Fruit fly (Drosophila melanogaster): ENCODE measurements around the gene CG34436.

DNA sequence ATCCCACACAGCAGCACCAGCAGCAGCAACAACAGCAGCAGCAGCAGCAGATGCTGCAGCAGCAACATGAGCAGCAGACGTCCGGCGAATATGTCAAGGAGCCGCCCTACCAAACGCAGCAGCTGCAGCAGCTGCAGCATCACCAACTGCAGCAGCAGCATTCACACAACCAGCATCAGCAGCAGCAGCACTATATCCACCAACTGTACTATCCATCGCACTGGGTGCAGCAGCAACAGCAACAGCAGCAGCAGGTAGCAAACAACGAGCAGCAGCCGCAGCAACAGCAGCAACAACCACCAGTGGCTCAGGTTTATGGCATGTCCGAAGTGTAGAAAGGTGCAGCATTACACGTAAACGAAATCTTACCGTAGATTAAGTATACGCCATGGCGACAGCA lies 44.6 kb upstream of the CG34436 start:
- TF ChIP-seq CG8478 (optimal IDR thresholded peaks at IDR 0.05) (no peak), psq (optimal IDR thresholded peaks at IDR 0.05) (no peak), EcR (GFP tag; optimal IDR thresholded peaks at IDR 0.05) (no peak), Dll (optimal IDR thresholded peaks at IDR 0.05) (no peak), pan (optimal IDR thresholded peaks at IDR 0.05) (no peak), usp (GFP tag; optimal IDR thresholded peaks at IDR 0.05) (no peak)

Data from whole organism.